Worm (Caenorhabditis elegans) whole organism, late embryonic: Measurements from ENCODE around the gene fbxa-190.

Experiments used
- Y22D7AL.16 ChIP-seq: sonication (generic microtip); optimal IDR thresholded peaks from 2 replicates; lab custom pipeline; 2016; ENCODE audit warnings: missing genetic modification characterization, missing compliant biosample characterization
- ceh-30 ChIP-seq: fragments of 150-350 bp; optimal IDR thresholded peaks from 2 replicates; lab custom pipeline; 2014; ENCODE audit warnings: missing biosample characterization, missing genetic modification characterization
- dve-1 ChIP-seq: sonication (generic microtip); optimal IDR thresholded peaks from 2 replicates; lab custom pipeline; 2017; ENCODE audit warnings: antibody characterized with exemption, mild to moderate bottlenecking, missing genetic modification characterization, missing compliant biosample characterization
- eyg-1 ChIP-seq: sonication (generic microtip); optimal IDR thresholded peaks from 2 replicates; lab custom pipeline; 2016; ENCODE audit warnings: missing genotype, missing genetic modification characterization, missing compliant biosample characterization
- fkh-10 ChIP-seq: fragments of 150-350 bp; optimal IDR thresholded peaks from 2 replicates; lab custom pipeline; 2014; ENCODE audit warnings: missing biosample characterization, missing genetic modification reagents, missing genetic modification characterization
- hlh-30 ChIP-seq: sonication (generic microtip); optimal IDR thresholded peaks from 2 replicates; lab custom pipeline; 2017; ENCODE audit warnings: antibody characterized with exemption, missing genetic modification characterization, missing compliant biosample characterization; ENCODE audit not compliant: insufficient read depth
- madf-2 ChIP-seq: sonication (generic microtip); optimal IDR thresholded peaks from 2 replicates; lab custom pipeline; 2017; ENCODE audit warnings: missing genetic modification characterization, missing compliant biosample characterization
- nfya-1 ChIP-seq: sonication (generic microtip); optimal IDR thresholded peaks from 2 replicates; lab custom pipeline; 2017; ENCODE audit warnings: missing genetic modification characterization, mild to moderate bottlenecking, missing compliant biosample characterization, antibody characterized with exemption, moderate library complexity
- sdc-2 ChIP-seq: sonication (generic microtip); optimal IDR thresholded peaks from 2 replicates; lab custom pipeline; 2016; ENCODE audit warnings: missing genotype, missing genetic modification characterization, missing compliant biosample characterization
- sox-4 ChIP-seq: sonication (generic microtip); optimal IDR thresholded peaks from 2 replicates; lab custom pipeline; 2017; ENCODE audit warnings: mild to moderate bottlenecking, missing genetic modification characterization, inconsistent platforms, missing compliant biosample characterization

- peak; percentile 77 for TF ChIP-seq nfya-1 (tag; lab: Kevin White, UChicago)
- peak; percentile 82 for TF ChIP-seq madf-2 (tag; lab: Kevin White, UChicago)
- peak; percentile 87 for TF ChIP-seq sox-4 (tag; lab: Kevin White, UChicago)
- peak; percentile 17 for TF ChIP-seq ceh-30 (tag; lab: Kevin White, UChicago)
- no peak for TF ChIP-seq dve-1 (tag; lab: Kevin White, UChicago)
- peak; percentile 16 for TF ChIP-seq fkh-10
- peak; percentile 85 for TF ChIP-seq Y22D7AL.16 (tag; lab: Kevin White, UChicago)
- peak; percentile 34 for TF ChIP-seq hlh-30 (tag; lab: Kevin White, UChicago)
- peak; percentile 97 for TF ChIP-seq sdc-2 (tag; lab: Kevin White, UChicago)
- TF ChIP-seq eyg-1 (tag; lab: Kevin White, UChicago) = peak; percentile 57
Measured at ce11 chrX:1379391-1379790, 7.6 kb downstream of the fbxa-190 start.
